Worm (Caenorhabditis elegans) whole organism, young adult: Measurements from ENCODE around the gene C05C10.3.

Experiments used
- ama-1 ChIP-seq, 3 experiments: fragments of 150-350 bp in 1 of 3; sonication (generic microtip) in 2 of 3; optimal IDR thresholded peaks; 2 replicates each; lab custom pipeline; 2014 to 2018; ENCODE audit warnings: missing biosample characterization in 2 of 3, missing genetic modification characterization in 2 of 3, missing genetic modification reagents in 2 of 3
- aptf-2 ChIP-seq: fragments of 200-800 bp; sonication (Bioruptor generic); conservative IDR thresholded peaks from 2 replicates; pipeline ENCODE4 v1.3.6; 2022; ENCODE audit warnings: missing genetic modification reagents, missing genetic modification characterization, missing compliant biosample characterization
- ceh-91 ChIP-seq: fragments of 200-800 bp; sonication (Bioruptor generic); IDR thresholded peaks from 2 replicates; pipeline ENCODE4 v1.3.6; 2022; ENCODE audit warnings: missing genetic modification reagents, missing genetic modification characterization, missing compliant biosample characterization
- egrh-3 ChIP-seq: fragments of 200-800 bp; sonication (Bioruptor generic); IDR thresholded peaks from 2 replicates; pipeline ENCODE4 v1.3.6; 2022; ENCODE audit warnings: missing genetic modification reagents, missing genetic modification characterization, missing compliant biosample characterization
- mel-28 ChIP-seq: sonication (generic microtip); optimal IDR thresholded peaks from 2 replicates; lab custom pipeline; 2016; ENCODE audit warnings: borderline replicate concordance, mild to moderate bottlenecking, missing genetic modification characterization, missing compliant biosample characterization
- nfya-2 ChIP-seq: fragments of 200-800 bp; sonication (Bioruptor generic); IDR thresholded peaks from 2 replicates; pipeline ENCODE4 v1.3.6; 2022; ENCODE audit warnings: missing genetic modification reagents, missing genetic modification characterization, missing compliant biosample characterization
- nhr-120 ChIP-seq: fragments of 200-800 bp; sonication (Bioruptor generic); IDR thresholded peaks from 2 replicates; pipeline ENCODE4 v1.3.6; 2022; ENCODE audit warnings: missing genetic modification characterization, missing compliant biosample characterization
- repo-1 ChIP-seq: sonication (generic microtip); optimal IDR thresholded peaks from 2 replicates; lab custom pipeline; 2017; ENCODE audit warnings: mild to moderate bottlenecking, missing genetic modification characterization, missing compliant biosample characterization
- sdz-38 ChIP-seq: sonication (generic microtip); optimal IDR thresholded peaks from 2 replicates; lab custom pipeline; 2016; ENCODE audit warnings: missing genotype, missing genetic modification characterization, missing compliant biosample characterization
- snpc-4 ChIP-seq, 5 experiments: fragments of 150-350 bp in 1 of 5; sonication (generic microtip) in 4 of 5; optimal IDR thresholded peaks; 2 replicates each; lab custom pipeline; 2014 to 2018; ENCODE audit warnings: missing genetic modification characterization in 5 of 5, missing biosample characterization in 3 of 5, antibody characterized with exemption in 2 of 5, mild to moderate bottlenecking in 2 of 5, missing compliant biosample characterization in 2 of 5, missing genotype in 2 of 5, moderate library complexity in 2 of 5, missing genetic modification reagents in 1 of 5

ce11 chrII:9976405-9976804 lies 39.7 kb upstream of the C05C10.3 start, which contains the start of gene R53.8:
- TF ChIP-seq nhr-120 (GFP tag; lab: Robert Waterston, UW) (no peak), mel-28 (tag; lab: Kevin White, UChicago) (no peak), sdz-38 (tag; lab: Kevin White, UChicago) (no peak), nfya-2 (GFP tag; lab: Robert Waterston, UW) (no peak), ceh-91 (no peak), repo-1 (no peak), aptf-2 (GFP tag; lab: Robert Waterston, UW) (no peak), snpc-4 (GFP tag; optimal IDR thresholded peaks at IDR 0.05; lab: Kevin White, UChicago) (no peak), snpc-4 (tag; optimal IDR thresholded peaks at IDR 0.05; lab: Kevin White, UChicago) (no peak), egrh-3 (GFP tag; lab: Robert Waterston, UW) (no peak), ama-1 (optimal IDR thresholded peaks at IDR 0.05; lab: Kevin White, UChicago) (no peak), ama-1 (GFP tag; optimal IDR thresholded peaks at IDR 0.05; lab: Kevin White, UChicago) (no peak)
